Fruit fly (Drosophila melanogaster): ENCODE measurements around the gene Acbp2.
A peak's percentile ranks its signal among the peaks of the same experiment; 100 is the strongest.

Gene Acbp2

DNA sequence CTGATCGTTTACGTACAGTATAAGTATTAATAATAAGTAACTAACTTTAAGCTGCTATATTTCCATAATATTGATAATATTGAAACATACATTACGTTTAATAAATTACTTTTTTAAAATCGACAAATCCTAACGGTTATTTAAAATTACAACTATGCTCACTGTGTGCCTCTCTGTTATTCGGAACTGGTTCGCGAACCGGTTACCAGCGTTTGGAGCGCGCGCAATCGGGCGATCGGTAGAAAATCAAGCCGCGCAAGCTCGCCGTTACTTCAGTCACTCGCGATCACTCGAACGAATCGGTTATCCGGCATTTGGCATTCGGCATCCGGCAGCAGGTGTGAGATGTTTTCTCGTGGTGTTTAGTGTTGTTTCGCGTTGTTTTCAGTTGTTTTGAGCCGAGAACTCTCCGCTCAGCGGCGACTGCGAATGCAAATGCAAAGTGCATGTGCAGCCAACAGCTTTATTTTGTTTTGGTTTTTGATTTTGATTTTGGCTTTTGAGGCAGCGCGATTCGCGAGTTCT is 37.1 kb upstream of the Acbp2 start, which contains the start of gene form3 (continued):
- TF ChIP-seq CG12769 (tag; optimal IDR thresholded peaks at IDR 0.05), result no peak
- TF ChIP-seq cato (GFP tag; optimal IDR thresholded peaks at IDR 0.05; ENCODE audit: borderline replicate concordance), result no peak
- TF ChIP-seq schlank (tag; optimal IDR thresholded peaks at IDR 0.05), result no peak
- no peak for TF ChIP-seq YL-1 (GFP tag; optimal IDR thresholded peaks at IDR 0.05)
- no peak for TF ChIP-seq E2f1 (GFP tag; IDR thresholded peaks at IDR 0.05)
- TF ChIP-seq CG2889 (GFP tag; IDR thresholded peaks at IDR 0.05), result no peak
- 0 out of 2 replicates have a peak, but pooled peaks have one; percentile 16 for TF ChIP-seq NFAT (GFP tag; IDR thresholded peaks at IDR 0.05)
- no peak for TF ChIP-seq CG11723 (GFP tag; optimal IDR thresholded peaks at IDR 0.05)
- TF ChIP-seq CG43689 (GFP tag; IDR thresholded peaks at IDR 0.05), result no peak
- no peak for TF ChIP-seq repo (GFP tag; optimal IDR thresholded peaks at IDR 0.05)
- no peak for TF ChIP-seq CG17361 (GFP tag; IDR thresholded peaks at IDR 0.05)
- TF ChIP-seq CG42726 (GFP tag; IDR thresholded peaks at IDR 0.05; ENCODE audit: partially characterized antibody), result peak; percentile 63; the same call in 1 of the 2 replicates
- TF ChIP-seq fd3F (GFP tag; optimal IDR thresholded peaks at IDR 0.05), result no peak
- TF ChIP-seq sob (GFP tag; IDR thresholded peaks at IDR 0.05), result peak; percentile 24; the same call in 1 of the 2 replicates
- no peak for TF ChIP-seq kni (GFP tag; optimal IDR thresholded peaks at IDR 0.05)
- TF ChIP-seq lab (GFP tag; optimal IDR thresholded peaks at IDR 0.05), result no peak
- peak; percentile 46; the same call in 1 of the 2 replicates for TF ChIP-seq Rfx (GFP tag; IDR thresholded peaks at IDR 0.05)
- no peak for TF ChIP-seq CG13123 (GFP tag; optimal IDR thresholded peaks at IDR 0.05)
- TF ChIP-seq sr (GFP tag; IDR thresholded peaks at IDR 0.05), result peak; percentile 28; the same call in 1 of the 3 replicates
- peak; percentile 61 for TF ChIP-seq Deaf1 (tag; optimal IDR thresholded peaks at IDR 0.05)
- no peak for TF ChIP-seq CG10543 (GFP tag; optimal IDR thresholded peaks at IDR 0.05)
- no peak for TF ChIP-seq CG10267 (tag; optimal IDR thresholded peaks at IDR 0.05)
- TF ChIP-seq Atf-2 (GFP tag; optimal IDR thresholded peaks at IDR 0.05), result no peak
- TF ChIP-seq Opbp (GFP tag; IDR thresholded peaks at IDR 0.05; ENCODE audit: partially characterized antibody), result 0 out of 3 replicates have a peak, but pooled peaks have one; percentile 4
- no peak for TF ChIP-seq Hmx (GFP tag; optimal IDR thresholded peaks at IDR 0.05)
- no peak for TF ChIP-seq CG10147 (GFP tag; optimal IDR thresholded peaks at IDR 0.05)
- TF ChIP-seq CG15514 (GFP tag; optimal IDR thresholded peaks at IDR 0.05), result peak; percentile 98
- no peak for TF ChIP-seq Abd-B (GFP tag; optimal IDR thresholded peaks at IDR 0.05)
- peak; percentile 33; the same call in 1 of the 2 replicates for TF ChIP-seq amos (GFP tag; IDR thresholded peaks at IDR 0.05; ENCODE audit: partially characterized antibody)
- TF ChIP-seq CG12744 (GFP tag; optimal IDR thresholded peaks at IDR 0.05), result no peak
- TF ChIP-seq gsb-n (tag; optimal IDR thresholded peaks at IDR 0.05), result no peak
- no peak; the same call in 2 of the 3 replicates for TF ChIP-seq tgo (GFP tag; IDR thresholded peaks at IDR 0.05)
- TF ChIP-seq CG31365 (tag; optimal IDR thresholded peaks at IDR 0.05), result no peak
- TF ChIP-seq Sox102F (GFP tag; optimal IDR thresholded peaks at IDR 0.05), result no peak
- TF ChIP-seq CG10366 (GFP tag; IDR thresholded peaks at IDR 0.05), result peak; percentile 24; the same call in 1 of the 2 replicates
- peak; percentile 45 for TF ChIP-seq Myb (GFP tag; optimal IDR thresholded peaks at IDR 0.05)
- TF ChIP-seq CG4282 (GFP tag; optimal IDR thresholded peaks at IDR 0.05), result no peak
- no peak for TF ChIP-seq CG6254 (GFP tag; optimal IDR thresholded peaks at IDR 0.05)
- no peak for TF ChIP-seq Adf1 (GFP tag; IDR thresholded peaks at IDR 0.05)
- no peak; the same call in 2 of the 3 replicates for TF ChIP-seq row (GFP tag; IDR thresholded peaks at IDR 0.05)
- no peak for TF ChIP-seq CG4424 (GFP tag; optimal IDR thresholded peaks at IDR 0.05)
- TF ChIP-seq CG4730 (GFP tag; IDR thresholded peaks at IDR 0.05), result no peak
- no peak for TF ChIP-seq Hmr (GFP tag; optimal IDR thresholded peaks at IDR 0.05)
- TF ChIP-seq mld (GFP tag; IDR thresholded peaks at IDR 0.05; ENCODE audit: partially characterized antibody), result no peak
- TF ChIP-seq Med (GFP tag), result peak; percentile 70
- TF ChIP-seq tup (GFP tag; optimal IDR thresholded peaks at IDR 0.05), result no peak
- TF ChIP-seq CG7786 (GFP tag; optimal IDR thresholded peaks at IDR 0.05), result no peak
- TF ChIP-seq CG10431 (GFP tag; optimal IDR thresholded peaks at IDR 0.05), result no peak
- no peak for TF ChIP-seq Ptx1 (GFP tag; IDR thresholded peaks at IDR 0.05)
- TF ChIP-seq Camta (GFP tag; optimal IDR thresholded peaks at IDR 0.05), result no peak
